Fruit fly (Drosophila melanogaster): ENCODE data around the gene hth.

DNA sequence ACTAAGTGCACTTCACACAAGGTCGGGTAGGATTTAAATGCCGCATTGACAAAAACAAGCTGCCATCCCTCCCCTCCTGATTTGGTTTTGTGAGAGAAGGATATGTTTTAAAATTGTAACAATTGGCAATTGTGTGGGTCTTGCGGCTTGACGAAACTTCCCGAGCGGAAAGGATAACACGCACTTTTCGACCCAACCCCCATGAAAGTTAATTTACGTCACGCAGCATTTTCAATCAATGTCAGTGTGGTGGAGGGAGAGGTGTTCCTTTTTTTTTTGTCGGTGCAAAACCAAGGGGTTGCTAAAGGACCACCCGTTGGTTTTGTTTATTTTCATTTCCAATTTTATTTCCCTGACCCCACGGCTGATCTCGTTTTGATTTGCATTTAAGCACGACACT, 80.2 kb downstream of the hth start:
- TF ChIP-seq CG34367 (tag; optimal IDR thresholded peaks at IDR 0.05) (no peak), rn (GFP tag; IDR thresholded peaks at IDR 0.05) (no peak), CG10348 (GFP tag; IDR thresholded peaks at IDR 0.05) (no peak), EcR (GFP tag; optimal IDR thresholded peaks at IDR 0.05) (no peak), CG12605 (GFP tag; IDR thresholded peaks at IDR 0.05) (no peak), CG32121 (GFP tag; IDR thresholded peaks at IDR 0.05) (no peak), gl (tag; optimal IDR thresholded peaks at IDR 0.05) (no peak), D1 (tag; optimal IDR thresholded peaks at IDR 0.05) (no peak), CG4496 (GFP tag; IDR thresholded peaks at IDR 0.05) (no peak), fd96Ca (GFP tag; IDR thresholded peaks at IDR 0.05) (no peak)

Data from whole organism, pupa.